Fruit fly (Drosophila melanogaster) whole organism, embryonic: ENCODE measurements around the gene Tlk.

Experiments
- Ada2b ChIP-seq: fragments of 200-800 bp; sonication (Bioruptor generic); IDR thresholded peaks from 2 replicates; pipeline ENCODE4 v1.3.6; 2022; ENCODE audit warnings: missing biosample characterization, missing genetic modification characterization
- Atf3 ChIP-seq: fragments of 200-800 bp; sonication (Bioruptor generic); optimal IDR thresholded peaks from 3 replicates; lab custom pipeline; 2016; ENCODE audit warnings: missing biosample characterization, missing genetic modification characterization
- CG10565 ChIP-seq: fragments of 200-800 bp; sonication (Bioruptor generic); optimal IDR thresholded peaks from 3 replicates; lab custom pipeline; 2016; ENCODE audit warnings: missing biosample characterization, mild to moderate bottlenecking, missing genetic modification characterization
- CG11085 ChIP-seq: fragments of 200-800 bp; sonication (Bioruptor generic); IDR thresholded peaks from 2 replicates; pipeline ENCODE4 v1.3.6; 2022; ENCODE audit warnings: missing biosample characterization, missing genetic modification characterization
- CG11093 ChIP-seq: fragments of 200-800 bp; sonication (Bioruptor generic); IDR thresholded peaks from 3 replicates; pipeline ENCODE4 v1.3.6; 2022; ENCODE audit warnings: missing biosample characterization, missing genetic modification characterization
- CG12659 ChIP-seq: fragments of 200-800 bp; sonication (Bioruptor generic); optimal IDR thresholded peaks from 3 replicates; lab custom pipeline; 2017; ENCODE audit warnings: mild to moderate bottlenecking, missing biosample characterization, missing genetic modification reagents, missing genetic modification characterization
- CG15073 ChIP-seq: fragments of 200-800 bp; sonication (Bioruptor generic); optimal IDR thresholded peaks from 2 replicates; lab custom pipeline; 2016; ENCODE audit warnings: missing biosample characterization, missing genetic modification characterization
- CG15514 ChIP-seq: fragments of 200-800 bp; sonication (Bioruptor generic); optimal IDR thresholded peaks from 3 replicates; lab custom pipeline; 2017; ENCODE audit warnings: missing biosample characterization, missing genetic modification characterization, mild to moderate bottlenecking, moderate library complexity, missing genetic modification reagents
- CG1832 ChIP-seq: fragments of 200-800 bp; sonication (Bioruptor generic); optimal IDR thresholded peaks from 2 replicates; lab custom pipeline; 2017; ENCODE audit warnings: missing biosample characterization, mild to moderate bottlenecking, missing genetic modification characterization, inconsistent platforms
- CG18476 ChIP-seq: fragments of 200-800 bp; sonication (Bioruptor generic); optimal IDR thresholded peaks from 2 replicates; lab custom pipeline; 2016; ENCODE audit warnings: missing biosample characterization, mild to moderate bottlenecking, missing genetic modification characterization
- CG18599 ChIP-seq: fragments of 200-800 bp; sonication (Bioruptor generic); optimal IDR thresholded peaks from 3 replicates; lab custom pipeline; 2017; ENCODE audit warnings: missing biosample characterization, missing genetic modification characterization, mild to moderate bottlenecking, moderate library complexity, missing genetic modification reagents
- CG2199 ChIP-seq: fragments of 200-800 bp; sonication (Bioruptor generic); IDR thresholded peaks from 3 replicates; pipeline ENCODE4 v1.3.6; 2022; ENCODE audit warnings: missing biosample characterization, missing genetic modification characterization
- CG32772 ChIP-seq: fragments of 200-800 bp; sonication (Bioruptor generic); IDR thresholded peaks from 2 replicates; pipeline ENCODE4 v1.3.6; 2022; ENCODE audit warnings: missing biosample characterization, missing genetic modification characterization
- CG4282 ChIP-seq: fragments of 200-800 bp; sonication (Bioruptor generic); optimal IDR thresholded peaks from 2 replicates; lab custom pipeline; 2016; ENCODE audit warnings: missing biosample characterization, missing genetic modification characterization
- CG6689 ChIP-seq: fragments of 200-800 bp; sonication (Bioruptor generic); IDR thresholded peaks from 2 replicates; pipeline ENCODE4 v1.3.6; 2022; ENCODE audit warnings: missing biosample characterization, missing genetic modification characterization
- CG6813 ChIP-seq: fragments of 200-800 bp; sonication (Bioruptor generic); optimal IDR thresholded peaks from 2 replicates; lab custom pipeline; 2017; ENCODE audit warnings: missing biosample characterization, missing genetic modification characterization, mild to moderate bottlenecking, moderate library complexity, missing genetic modification reagents
- CG8944 ChIP-seq: fragments of 200-800 bp; sonication (Bioruptor generic); optimal IDR thresholded peaks from 3 replicates; lab custom pipeline; 2016; ENCODE audit warnings: missing biosample characterization, missing genetic modification characterization
- D19A ChIP-seq: fragments of 200-800 bp; optimal IDR thresholded peaks from 3 replicates; lab custom pipeline; 2019; ENCODE audit warnings: missing biosample characterization, mild to moderate bottlenecking, missing genetic modification characterization, moderate library complexity
- Dip2 ChIP-seq: fragments of 200-800 bp; sonication (Bioruptor generic); IDR thresholded peaks from 2 replicates; pipeline ENCODE4 v1.3.6; 2022; ENCODE audit warnings: missing biosample characterization, missing genetic modification characterization
- Dip3 ChIP-seq: fragments of 200-800 bp; sonication (Bioruptor generic); optimal IDR thresholded peaks from 3 replicates; lab custom pipeline; 2016; ENCODE audit warnings: missing biosample characterization, missing genetic modification characterization
- Eip74EF ChIP-seq, 2 experiments: fragments of 200-800 bp in 1 of 2; fragments of >200 bp in 1 of 2; sonication (Bioruptor generic) in 1 of 2; optimal IDR thresholded peaks; 2 replicates each; lab custom pipeline; 2017 to 2019; ENCODE audit warnings: missing biosample characterization in 2 of 2, missing genetic modification characterization in 2 of 2, mild to moderate bottlenecking in 1 of 2, moderate library complexity in 1 of 2
- Fer1 ChIP-seq: fragments of 200-800 bp; sonication (Bioruptor generic); optimal IDR thresholded peaks from 2 replicates; lab custom pipeline; 2017; ENCODE audit warnings: missing biosample characterization, mild to moderate bottlenecking, missing genetic modification characterization
- MBD-R2 ChIP-seq: fragments of 200-800 bp; sonication (Bioruptor generic); IDR thresholded peaks from 2 replicates; pipeline ENCODE4 v1.3.6; 2022; ENCODE audit warnings: missing biosample characterization, missing genetic modification characterization
- Sox100B ChIP-seq: fragments of 200-800 bp; sonication (Bioruptor generic); optimal IDR thresholded peaks from 3 replicates; lab custom pipeline; 2018; ENCODE audit warnings: missing biosample characterization, mild to moderate bottlenecking, missing genetic modification characterization
- Sry-δ ChIP-seq: fragments of 200-800 bp; sonication (Bioruptor generic); optimal IDR thresholded peaks from 2 replicates; lab custom pipeline; 2016; ENCODE audit warnings: missing biosample characterization, missing genetic modification characterization
- Taf1 ChIP-seq: fragments of 200-800 bp; sonication (Bioruptor generic); IDR thresholded peaks from 2 replicates; pipeline ENCODE4 v1.3.6; 2022; ENCODE audit warnings: missing biosample characterization, missing genetic modification characterization
- Usf ChIP-seq: fragments of 200-800 bp; sonication (Bioruptor generic); optimal IDR thresholded peaks from 2 replicates; lab custom pipeline; 2017; ENCODE audit warnings: missing genotype, missing biosample characterization, missing genetic modification characterization
- Xbp1 ChIP-seq: fragments of 200-800 bp; sonication (Bioruptor generic); optimal IDR thresholded peaks from 3 replicates; lab custom pipeline; 2016; ENCODE audit warnings: missing biosample characterization, mild to moderate bottlenecking, missing genetic modification characterization
- al ChIP-seq: fragments of 200-800 bp; sonication (Bioruptor generic); IDR thresholded peaks from 2 replicates; pipeline ENCODE4 v1.3.6; 2022; ENCODE audit warnings: missing biosample characterization, missing genetic modification characterization
- cas ChIP-seq: fragments of 200-800 bp; sonication (Bioruptor generic); IDR thresholded peaks from 2 replicates; pipeline ENCODE4 v1.3.6; 2022; ENCODE audit warnings: missing biosample characterization, missing genetic modification characterization
- cg ChIP-seq: fragments of 200-800 bp; sonication (Bioruptor generic); optimal IDR thresholded peaks from 3 replicates; lab custom pipeline; 2019; ENCODE audit warnings: missing biosample characterization, mild to moderate bottlenecking, missing genetic modification characterization, moderate library complexity
- chm ChIP-seq: fragments of 200-800 bp; sonication (Bioruptor generic); IDR thresholded peaks from 2 replicates; pipeline ENCODE4 v1.3.6; 2022; ENCODE audit warnings: missing biosample characterization, missing genetic modification characterization
- crp ChIP-seq, 2 experiments: fragments of 200-800 bp; sonication (Bioruptor generic); optimal IDR thresholded peaks; 2 replicates in 1 of 2; 3 replicates in 1 of 2; lab custom pipeline; 2017; ENCODE audit warnings: missing biosample characterization in 2 of 2, missing genetic modification characterization in 2 of 2, mild to moderate bottlenecking in 1 of 2, moderate library complexity in 1 of 2
- dati ChIP-seq: fragments of 200-800 bp; sonication (Bioruptor generic); IDR thresholded peaks from 2 replicates; pipeline ENCODE4 v1.3.6; 2022; ENCODE audit warnings: missing biosample characterization, missing genetic modification characterization
- ftz-f1 ChIP-seq: fragments of 200-800 bp; sonication (Bioruptor generic); optimal IDR thresholded peaks from 2 replicates; lab custom pipeline; 2016; ENCODE audit warnings: missing biosample characterization, missing genetic modification characterization
- gcm ChIP-seq: fragments of 200-800 bp; sonication (Bioruptor generic); optimal IDR thresholded peaks from 2 replicates; lab custom pipeline; 2019; ENCODE audit warnings: missing biosample characterization, mild to moderate bottlenecking, missing genetic modification characterization, moderate library complexity
- klu ChIP-seq: fragments of 200-800 bp; sonication (Bioruptor generic); IDR thresholded peaks from 2 replicates; pipeline ENCODE4 v1.3.6; 2022; ENCODE audit warnings: missing biosample characterization, missing genetic modification characterization
- mam ChIP-seq: fragments of 200-800 bp; sonication (Bioruptor generic); optimal IDR thresholded peaks from 3 replicates; lab custom pipeline; 2016; ENCODE audit warnings: missing biosample characterization, missing genetic modification characterization
- nmo ChIP-seq: fragments of 200-800 bp; sonication (Bioruptor generic); optimal IDR thresholded peaks from 2 replicates; lab custom pipeline; 2018; ENCODE audit warnings: missing biosample characterization, mild to moderate bottlenecking, missing genetic modification characterization, moderate library complexity
- pan ChIP-seq, 4 experiments: fragments of >200 bp in 3 of 4; fragments of 200-800 bp in 1 of 4; sonication (Bioruptor generic) in 1 of 4; optimal IDR thresholded peaks in 3 of 4; IDR thresholded peaks in 1 of 4; 2 replicates each; pipeline versions ENCODE4 v1.3.6 to Lab custom; 2017 to 2022; ENCODE audit warnings: missing biosample characterization in 2 of 4, missing genetic modification characterization in 2 of 4, mixed read lengths in 1 of 4
- psq ChIP-seq: fragments of 200-800 bp; sonication (Bioruptor generic); optimal IDR thresholded peaks from 2 replicates; lab custom pipeline; 2017; ENCODE audit warnings: missing biosample characterization, missing genetic modification characterization
- rib ChIP-seq: fragments of 200-800 bp; sonication (Bioruptor generic); IDR thresholded peaks from 2 replicates; pipeline ENCODE4 v1.3.6; 2022; ENCODE audit warnings: missing biosample characterization, missing genetic modification characterization
- row ChIP-seq: fragments of 200-800 bp; sonication (Bioruptor generic); IDR thresholded peaks from 3 replicates; pipeline ENCODE4 v1.3.6; 2022; ENCODE audit warnings: missing biosample characterization, missing genetic modification characterization
- slou ChIP-seq: fragments of 200-800 bp; sonication (Bioruptor generic); optimal IDR thresholded peaks from 3 replicates; lab custom pipeline; 2016; ENCODE audit warnings: missing biosample characterization, missing genetic modification characterization
- stwl ChIP-seq: fragments of 200-800 bp; sonication (Bioruptor generic); optimal IDR thresholded peaks from 3 replicates; lab custom pipeline; 2018; ENCODE audit warnings: missing biosample characterization, mild to moderate bottlenecking, missing genetic modification characterization, moderate library complexity
- tio ChIP-seq: fragments of 200-800 bp; sonication (Bioruptor generic); optimal IDR thresholded peaks from 2 replicates; lab custom pipeline; 2017; ENCODE audit warnings: missing biosample characterization, missing genetic modification characterization, inconsistent platforms
- unpg ChIP-seq: fragments of 200-800 bp; sonication (Bioruptor generic); optimal IDR thresholded peaks from 3 replicates; lab custom pipeline; 2018; ENCODE audit warnings: missing biosample characterization, mild to moderate bottlenecking, missing genetic modification characterization, moderate library complexity
- vnd ChIP-seq: fragments of 200-800 bp; sonication (Bioruptor generic); IDR thresholded peaks from 3 replicates; pipeline ENCODE4 v1.3.6; 2022; ENCODE audit warnings: missing biosample characterization, missing genetic modification characterization; ENCODE audit not compliant: partially characterized antibody
- wor ChIP-seq: fragments of 200-800 bp; sonication (Bioruptor generic); IDR thresholded peaks from 2 replicates; pipeline ENCODE4 v1.3.6; 2022; ENCODE audit warnings: missing biosample characterization, missing genetic modification characterization

Gene Tlk

dm6 chrX:3779686-3780407 lies 60.0 kb downstream of the Tlk start (continued):
- TF ChIP-seq CG1832 (GFP tag; lab: Kevin White, UChicago) (peak; percentile 86), vnd (no peak), CG10565 (GFP tag; lab: Kevin White, UChicago) (no peak), CG18599 (GFP tag; lab: Kevin White, UChicago) (peak; percentile 33), Fer1 (GFP tag; lab: Kevin White, UChicago) (peak; percentile 23), CG8944 (GFP tag; lab: Kevin White, UChicago) (no peak), CG6689 (GFP tag; lab: Robert Waterston, UW) (no peak), Taf1 (GFP tag; lab: Robert Waterston, UW) (no peak), CG11093 (GFP tag; lab: Robert Waterston, UW) (no peak), cas (no peak), Sry-δ (no peak), Atf3 (GFP tag; lab: Kevin White, UChicago) (no peak), MBD-R2 (0 out of 2 replicates have a peak, but pooled peaks have one; percentile 28), klu (GFP tag; lab: Robert Waterston, UW) (no peak), chm (GFP tag; lab: Robert Waterston, UW) (0 out of 2 replicates have a peak, but pooled peaks have one; percentile 6), crp (GFP tag; optimal IDR thresholded peaks at IDR 0.05; lab: Kevin White, UChicago) (peak in 1 of 2 experiments; percentile 50), CG2199 (GFP tag; lab: Robert Waterston, UW) (no peak), D19A (tag; lab: Kevin White, UChicago) (peak; percentile 7), al (GFP tag; lab: Robert Waterston, UW) (no peak), unpg (no peak), tio (no peak), CG11085 (no peak), cg (GFP tag; lab: Kevin White, UChicago) (peak; percentile 47), Dip3 (no peak), wor (GFP tag; lab: Robert Waterston, UW) (no peak), Dip2 (no peak), rib (peak; percentile 81), dati (GFP tag; lab: Robert Waterston, UW) (no peak), CG4282 (GFP tag; lab: Kevin White, UChicago) (no peak), row (GFP tag; lab: Robert Waterston, UW) (peak; percentile 29; the same call in 1 of the 3 replicates), Usf (GFP tag; lab: Kevin White, UChicago) (no peak), psq (GFP tag; lab: Kevin White, UChicago) (peak; percentile 75), mam (GFP tag; lab: Kevin White, UChicago) (no peak), Xbp1 (GFP tag; lab: Kevin White, UChicago) (no peak), ftz-f1 (peak; percentile 17), stwl (tag; lab: Kevin White, UChicago) (no peak), Sox100B (GFP tag; lab: Kevin White, UChicago) (no peak), CG6813 (GFP tag; lab: Kevin White, UChicago) (no peak), CG12659 (GFP tag; lab: Kevin White, UChicago) (no peak), pan (optimal IDR thresholded peaks at IDR 0.05; lab: Kevin White, UChicago) (no peak), pan (GFP tag; optimal IDR thresholded peaks at IDR 0.05 in 1 of 2, IDR thresholded peaks at IDR 0.05 in 1 of 2) (no peak), CG18476 (no peak), nmo (no peak), Ada2b (no peak), CG15073 (no peak), Eip74EF (GFP tag; optimal IDR thresholded peaks at IDR 0.05; lab: Kevin White, UChicago) (peak in 1 of 2 experiments; percentile 32), gcm (GFP tag; lab: Kevin White, UChicago) (no peak), slou (GFP tag; lab: Kevin White, UChicago) (no peak), CG15514 (GFP tag; lab: Kevin White, UChicago) (no peak), CG32772 (GFP tag; lab: Robert Waterston, UW) (no peak)
